Worm (Caenorhabditis elegans) whole organism, L3 larva: ENCODE data around the gene nhr-283.

Source experiments
- ZK546.5 ChIP-seq: sonication (generic microtip); optimal IDR thresholded peaks from 2 replicates; lab custom pipeline; 2017; ENCODE audit warnings: missing biosample characterization, missing genetic modification characterization
- ceh-9 ChIP-seq: sonication (generic microtip); optimal IDR thresholded peaks from 2 replicates; lab custom pipeline; 2018; ENCODE audit warnings: missing biosample characterization, missing genetic modification characterization
- egl-27 ChIP-seq: sonication (generic microtip); optimal IDR thresholded peaks from 4 replicates; lab custom pipeline; 2017; ENCODE audit warnings: missing biosample characterization, missing genetic modification reagents, missing genetic modification characterization
- jun-1 ChIP-seq: fragments of 150-350 bp; optimal IDR thresholded peaks from 2 replicates; lab custom pipeline; 2014; ENCODE audit warnings: missing biosample characterization, missing genetic modification reagents, missing genetic modification characterization
- lin-15B ChIP-seq: fragments of 150-350 bp; optimal IDR thresholded peaks from 2 replicates; lab custom pipeline; 2014; ENCODE audit warnings: missing biosample characterization, missing genetic modification characterization
- lin-39 ChIP-seq: fragments of 150-350 bp; optimal IDR thresholded peaks from 2 replicates; lab custom pipeline; 2018; ENCODE audit warnings: missing biosample characterization, missing genetic modification reagents, missing genetic modification characterization
- nhr-11 ChIP-seq: fragments of 150-350 bp; optimal IDR thresholded peaks from 2 replicates; lab custom pipeline; 2014; ENCODE audit warnings: missing biosample characterization, missing genetic modification characterization
- nhr-237 ChIP-seq: fragments of 150-350 bp; optimal IDR thresholded peaks from 2 replicates; lab custom pipeline; 2014; ENCODE audit warnings: missing biosample characterization, missing genetic modification characterization
- nhr-76 ChIP-seq: fragments of 150-350 bp; sonication (generic microtip); optimal IDR thresholded peaks from 5 replicates; lab custom pipeline; 2014; ENCODE audit warnings: missing biosample characterization, missing genetic modification characterization

- TF ChIP-seq ZK546.5 (tag; lab: Kevin White, UChicago) (no peak), nhr-11 (tag; lab: Kevin White, UChicago) (no peak), nhr-237 (tag; lab: Kevin White, UChicago) (no peak), ceh-9 (tag; lab: Kevin White, UChicago) (no peak), egl-27 (tag; lab: Kevin White, UChicago) (no peak), lin-15B (tag; lab: Kevin White, UChicago) (no peak), nhr-76 (tag; lab: Kevin White, UChicago) (no peak), lin-39 (tag; lab: Kevin White, UChicago) (no peak), jun-1 (tag; lab: Kevin White, UChicago) (no peak)
These were observed at the start of gene nhr-283 for ce11 chrV:15776651-15777050.
